Worm (Caenorhabditis elegans): ENCODE data around the gene fbxa-32.

fbxa-32 gene

DNA sequence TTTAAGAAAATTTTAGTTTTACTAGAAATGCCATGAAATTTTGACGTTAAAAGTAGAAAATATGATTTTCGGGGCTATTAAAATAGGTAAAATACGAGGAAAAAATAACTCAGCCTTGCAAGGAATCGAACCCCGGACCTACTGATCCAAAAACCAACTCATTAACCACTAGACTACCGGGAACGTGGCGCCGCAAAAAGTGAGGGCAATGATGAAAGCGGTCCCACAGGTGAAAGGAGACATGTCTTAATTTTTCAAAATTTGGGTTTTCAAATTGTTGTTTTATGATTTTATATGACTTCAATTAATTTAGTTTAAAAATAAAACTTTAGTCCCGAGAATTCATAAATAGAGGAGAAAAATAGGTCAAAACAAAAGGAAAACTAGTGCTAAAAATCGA, 38.4 kb downstream of the fbxa-32 start:
- TF ChIP-seq med-1 (GFP tag; optimal IDR thresholded peaks at IDR 0.05; ENCODE audit: insufficient read depth): no peak
- TF ChIP-seq klf-2 (GFP tag; conservative IDR thresholded peaks at IDR 0.05): no peak
- TF ChIP-seq tab-1 (GFP tag; IDR thresholded peaks at IDR 0.05): no peak
- no peak for TF ChIP-seq T22C8.4 (GFP tag; IDR thresholded peaks at IDR 0.05)
- TF ChIP-seq ztf-29 (GFP tag; IDR thresholded peaks at IDR 0.05): no peak
- no peak for TF ChIP-seq flt-1 (GFP tag; IDR thresholded peaks at IDR 0.05)
- no peak for TF ChIP-seq ztf-23 (GFP tag; IDR thresholded peaks at IDR 0.05)
- no peak for TF ChIP-seq ref-1 (GFP tag; conservative IDR thresholded peaks at IDR 0.05)
- no peak for TF ChIP-seq cog-1 (tag; optimal IDR thresholded peaks at IDR 0.05)

ce11 chrIII:1230174-1230573, 38.9 kb downstream of the fbxa-32 start, which contains the start of gene pes-4:
Gene pes-4, minus strand, starts transcription at chrIII:1230274.
- TF ChIP-seq klf-2 (GFP tag; conservative IDR thresholded peaks at IDR 0.05): no peak
- no peak for TF ChIP-seq flt-1 (GFP tag; IDR thresholded peaks at IDR 0.05)
- TF ChIP-seq ref-1 (GFP tag; conservative IDR thresholded peaks at IDR 0.05): no peak

- TF ChIP-seq cog-1 (tag; optimal IDR thresholded peaks at IDR 0.05) (no peak), ztf-23 (GFP tag; IDR thresholded peaks at IDR 0.05) (no peak), med-1 (GFP tag; optimal IDR thresholded peaks at IDR 0.05; ENCODE audit: insufficient read depth) (no peak), flt-1 (GFP tag; IDR thresholded peaks at IDR 0.05) (no peak), T22C8.4 (GFP tag; IDR thresholded peaks at IDR 0.05) (no peak)
These were observed 39.5 kb downstream of the fbxa-32 start for ce11 chrIII:1229510-1229909.

ce11 chrIII:1228593-1228992, 40.5 kb downstream of the fbxa-32 start:
- TF ChIP-seq tab-1 (GFP tag; IDR thresholded peaks at IDR 0.05): no peak
- TF ChIP-seq T22C8.4 (GFP tag; IDR thresholded peaks at IDR 0.05): no peak
- TF ChIP-seq ztf-23 (GFP tag; IDR thresholded peaks at IDR 0.05): no peak
- TF ChIP-seq cog-1 (tag; optimal IDR thresholded peaks at IDR 0.05): no peak
- TF ChIP-seq klf-2 (GFP tag; conservative IDR thresholded peaks at IDR 0.05): no peak
- no peak for TF ChIP-seq ref-1 (GFP tag; conservative IDR thresholded peaks at IDR 0.05)
- TF ChIP-seq flt-1 (GFP tag; IDR thresholded peaks at IDR 0.05): no peak
- no peak for TF ChIP-seq ztf-29 (GFP tag; IDR thresholded peaks at IDR 0.05)
- TF ChIP-seq med-1 (GFP tag; optimal IDR thresholded peaks at IDR 0.05; ENCODE audit: insufficient read depth): no peak

DNA sequence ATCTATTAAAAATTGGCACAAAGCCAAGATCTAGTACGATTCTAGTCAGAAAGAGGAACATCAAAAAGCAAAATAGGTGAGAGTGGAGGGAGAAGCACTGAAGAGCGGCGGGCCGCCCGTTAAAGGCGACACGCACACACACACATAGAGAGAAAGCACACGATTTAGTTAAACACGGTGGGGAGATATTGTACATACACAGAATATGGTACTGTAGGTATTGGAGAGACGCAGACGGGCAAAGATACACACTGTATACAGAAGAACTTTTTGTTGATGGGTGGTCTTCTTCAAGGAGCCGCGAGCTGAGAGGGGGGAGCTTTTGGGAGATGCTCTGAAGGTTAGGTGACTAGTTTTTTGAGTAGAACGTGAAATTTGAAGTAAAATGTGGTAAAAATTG, 42.8 kb downstream of the fbxa-32 start:
- no peak for TF ChIP-seq tab-1 (GFP tag; IDR thresholded peaks at IDR 0.05)
- 0 out of 2 replicates have a peak, but pooled peaks have one; percentile 9 for TF ChIP-seq ztf-23 (GFP tag; IDR thresholded peaks at IDR 0.05)

- TF ChIP-seq T22C8.4 (GFP tag; IDR thresholded peaks at IDR 0.05) (no peak), flt-1 (GFP tag; IDR thresholded peaks at IDR 0.05) (0 out of 2 replicates have a peak, but pooled peaks have one; percentile 19), ref-1 (GFP tag; conservative IDR thresholded peaks at IDR 0.05) (no peak)
These were observed 43.5 kb downstream of the fbxa-32 start for ce11 chrIII:1225595-1225994.

DNA sequence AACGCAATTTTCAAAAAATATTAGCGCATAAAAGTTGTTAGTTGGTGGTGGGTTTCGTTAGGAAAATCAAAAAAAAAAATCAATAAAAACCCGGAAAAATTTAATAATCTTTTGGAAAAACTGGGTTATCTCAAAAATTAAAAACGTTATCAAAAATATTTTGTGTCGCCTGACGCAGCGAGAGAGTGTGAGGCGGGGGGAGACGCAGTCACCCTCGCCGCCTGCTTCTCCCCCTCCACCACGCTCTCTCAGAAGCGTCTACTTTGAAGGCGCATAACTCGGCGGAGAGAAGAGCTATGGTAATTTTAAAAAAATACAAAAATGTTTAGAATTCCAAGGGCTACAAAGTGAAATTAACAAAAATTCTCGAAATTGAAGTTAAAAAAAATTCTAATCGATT, 43.9 kb downstream of the fbxa-32 start:
- no peak for TF ChIP-seq klf-2 (GFP tag; conservative IDR thresholded peaks at IDR 0.05)

- TF ChIP-seq flt-1 (GFP tag; IDR thresholded peaks at IDR 0.05): no peak
- TF ChIP-seq tab-1 (GFP tag; IDR thresholded peaks at IDR 0.05): no peak
- no peak for TF ChIP-seq T22C8.4 (GFP tag; IDR thresholded peaks at IDR 0.05)
- no peak for TF ChIP-seq klf-2 (GFP tag; conservative IDR thresholded peaks at IDR 0.05)
- no peak for TF ChIP-seq ztf-29 (GFP tag; IDR thresholded peaks at IDR 0.05)
- no peak for TF ChIP-seq med-1 (GFP tag; optimal IDR thresholded peaks at IDR 0.05; ENCODE audit: insufficient read depth)
- no peak for TF ChIP-seq ztf-23 (GFP tag; IDR thresholded peaks at IDR 0.05)
- no peak for TF ChIP-seq cog-1 (tag; optimal IDR thresholded peaks at IDR 0.05)
- TF ChIP-seq ref-1 (GFP tag; conservative IDR thresholded peaks at IDR 0.05): no peak
These were observed 45.5 kb downstream of the fbxa-32 start for ce11 chrIII:1223319-1224093.

DNA sequence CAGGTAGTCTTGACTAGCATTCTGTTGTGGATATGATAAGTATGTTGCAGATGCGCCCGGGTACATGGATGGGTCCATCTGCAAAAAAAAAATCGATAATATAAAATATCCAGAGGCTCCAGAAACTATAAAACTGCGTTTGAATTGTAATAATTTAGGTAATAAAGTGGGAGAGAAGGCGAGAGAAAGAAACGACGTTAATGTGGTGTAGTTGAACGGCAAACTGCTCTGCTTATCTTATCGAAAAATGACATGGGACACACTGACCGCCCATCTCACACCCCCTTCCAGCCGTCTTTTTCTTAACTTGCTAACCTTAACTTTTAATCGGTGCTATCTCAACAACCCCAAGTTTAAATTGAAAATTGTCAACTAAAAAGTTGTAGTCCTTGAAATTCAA, 47.1 kb downstream of the fbxa-32 start:
- TF ChIP-seq T22C8.4 (GFP tag; IDR thresholded peaks at IDR 0.05) (0 out of 2 replicates have a peak, but pooled peaks have one; percentile 45), tab-1 (GFP tag; IDR thresholded peaks at IDR 0.05) (no peak), flt-1 (GFP tag; IDR thresholded peaks at IDR 0.05) (no peak), med-1 (GFP tag; optimal IDR thresholded peaks at IDR 0.05; ENCODE audit: insufficient read depth) (no peak), klf-2 (GFP tag; conservative IDR thresholded peaks at IDR 0.05) (no peak)

DNA sequence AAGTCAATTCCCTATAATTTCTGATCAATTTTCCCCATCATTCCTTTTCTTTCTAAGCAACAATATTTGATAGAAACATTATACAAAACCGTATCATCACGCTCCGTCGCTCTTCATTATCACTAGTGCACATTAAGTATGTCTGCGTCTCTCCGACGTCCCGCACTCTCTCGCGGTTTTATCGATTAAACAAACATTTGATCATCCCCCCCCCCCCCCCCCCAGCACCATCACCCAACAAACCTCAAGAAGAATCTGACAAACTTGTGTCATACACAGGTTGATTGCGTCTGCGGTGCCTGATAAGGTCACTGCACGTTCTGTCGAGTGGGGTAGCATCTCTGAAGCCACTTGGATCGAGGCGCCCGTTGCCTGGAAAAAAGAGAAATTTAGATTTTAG, 49.0 kb downstream of the fbxa-32 start:
- TF ChIP-seq ztf-23 (GFP tag; IDR thresholded peaks at IDR 0.05) (no peak), ref-1 (GFP tag; conservative IDR thresholded peaks at IDR 0.05) (no peak), cog-1 (tag; optimal IDR thresholded peaks at IDR 0.05) (no peak), klf-2 (GFP tag; conservative IDR thresholded peaks at IDR 0.05) (no peak), med-1 (GFP tag; optimal IDR thresholded peaks at IDR 0.05; ENCODE audit: insufficient read depth) (no peak), T22C8.4 (GFP tag; IDR thresholded peaks at IDR 0.05) (no peak), flt-1 (GFP tag; IDR thresholded peaks at IDR 0.05) (no peak), ztf-29 (GFP tag; IDR thresholded peaks at IDR 0.05) (no peak), tab-1 (GFP tag; IDR thresholded peaks at IDR 0.05) (no peak)

ce11 chrIII:1218998-1219397, 50.1 kb downstream of the fbxa-32 start:
- TF ChIP-seq flt-1 (GFP tag; IDR thresholded peaks at IDR 0.05) (no peak), klf-2 (GFP tag; conservative IDR thresholded peaks at IDR 0.05) (no peak), ref-1 (GFP tag; conservative IDR thresholded peaks at IDR 0.05) (no peak), tab-1 (GFP tag; IDR thresholded peaks at IDR 0.05) (no peak), T22C8.4 (GFP tag; IDR thresholded peaks at IDR 0.05) (no peak), ztf-23 (GFP tag; IDR thresholded peaks at IDR 0.05) (no peak)

Measured in whole organism, midembryonic.